Fruit fly (Drosophila melanogaster): ENCODE data around the gene CG6290.

DNA sequence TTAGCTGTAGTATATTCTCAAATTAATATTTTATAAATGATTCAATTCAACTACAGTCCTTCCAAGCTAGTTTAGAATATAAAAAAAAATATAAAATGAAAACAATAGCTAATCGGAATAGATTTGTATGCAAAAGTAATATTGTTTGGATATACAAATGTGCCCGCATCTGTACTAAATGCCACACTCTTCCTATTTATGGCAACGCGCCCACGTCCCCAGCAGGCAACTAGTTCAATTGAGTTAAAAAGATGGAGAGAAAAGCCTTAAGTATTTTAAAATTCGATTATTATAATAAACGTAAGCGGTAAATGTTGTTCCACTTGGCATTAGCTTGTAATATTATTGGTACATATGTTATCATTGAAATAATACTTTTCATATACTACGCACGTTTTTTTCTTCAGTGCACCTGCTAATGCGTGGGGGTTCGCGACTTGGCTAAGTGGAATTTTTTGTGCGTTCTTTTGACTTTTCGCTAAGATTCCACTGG lies 31.7 kb upstream of the CG6290 start:
- TF ChIP-seq CG8478 (optimal IDR thresholded peaks at IDR 0.05) (no peak), CTCF (optimal IDR thresholded peaks at IDR 0.05) (no peak)
